Worm (Caenorhabditis elegans): ENCODE results near the gene R03H10.5.

- no peak for TF ChIP-seq elt-2 (tag; optimal IDR thresholded peaks at IDR 0.05)
- TF ChIP-seq hlh-6 (tag; optimal IDR thresholded peaks at IDR 0.05), result no peak
- TF ChIP-seq ttx-3 (tag; optimal IDR thresholded peaks at IDR 0.05), result no peak
- TF ChIP-seq ceh-30 (tag; optimal IDR thresholded peaks at IDR 0.05), result no peak
- TF ChIP-seq pqm-1 (tag; optimal IDR thresholded peaks at IDR 0.05), result no peak
These were observed 15.1 kb downstream of the R03H10.5 start, which contains the start of gene R03H10.2 for ce11 chrII:4155112-4155823.

Data from whole organism, late embryonic.